Worm (Caenorhabditis elegans) whole organism, midembryonic: ENCODE measurements around the gene H04J21.4.

Experiments used
- cog-1 ChIP-seq: sonication (generic microtip); optimal IDR thresholded peaks from 2 replicates; lab custom pipeline; 2016; ENCODE audit warnings: missing genetic modification characterization, missing compliant biosample characterization
- flt-1 ChIP-seq: fragments of 200-800 bp; sonication (Bioruptor generic); IDR thresholded peaks from 2 replicates; pipeline ENCODE4 v1.3.6; 2022; ENCODE audit warnings: missing genetic modification characterization, missing compliant biosample characterization
- med-1 ChIP-seq: sonication (generic microtip); optimal IDR thresholded peaks from 2 replicates; lab custom pipeline; 2017; ENCODE audit warnings: missing genetic modification characterization, mild to moderate bottlenecking, missing compliant biosample characterization, antibody characterized with exemption, missing genetic modification reagents; ENCODE audit not compliant: insufficient read depth
- ref-1 ChIP-seq: fragments of 200-800 bp; sonication (Bioruptor generic); conservative IDR thresholded peaks from 2 replicates; pipeline ENCODE4 v1.3.6; 2022; ENCODE audit warnings: missing genetic modification reagents, missing genetic modification characterization, missing compliant biosample characterization
- ztf-29 ChIP-seq: fragments of 200-800 bp; sonication (Bioruptor generic); IDR thresholded peaks from 2 replicates; pipeline ENCODE4 v1.3.6; 2022; ENCODE audit warnings: missing genetic modification reagents, missing genetic modification characterization, missing compliant biosample characterization

DNA sequence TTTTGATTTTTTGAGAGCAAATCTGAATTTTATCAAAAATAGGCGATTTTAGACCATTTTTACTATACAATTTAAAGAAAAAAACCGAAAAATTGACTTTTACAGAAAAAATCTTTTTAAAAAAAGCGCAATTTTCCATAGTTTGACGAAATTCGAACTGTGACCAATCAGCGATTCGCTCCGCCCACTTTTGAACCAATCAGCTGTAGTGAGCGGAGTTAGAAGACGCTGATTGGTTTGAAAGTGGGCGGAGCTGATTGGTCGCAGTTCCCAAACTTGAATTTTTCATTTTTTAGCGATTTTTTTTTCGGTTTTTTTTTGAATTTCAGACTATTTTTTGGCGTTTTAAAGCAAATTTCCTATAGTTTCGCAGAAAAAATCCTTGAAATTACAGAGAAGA, 43.6 kb downstream of the H04J21.4 start:
- TF ChIP-seq cog-1 (tag; lab: Kevin White, UChicago) (no peak), ztf-29 (GFP tag; lab: Robert Waterston, UW) (no peak), med-1 (no peak), ref-1 (no peak), flt-1 (no peak)
